Worm (Caenorhabditis elegans): ENCODE data around the gene pgap-2.
A peak's percentile ranks its signal among the peaks of the same experiment; 100 is the strongest.

pgap-2 gene

DNA sequence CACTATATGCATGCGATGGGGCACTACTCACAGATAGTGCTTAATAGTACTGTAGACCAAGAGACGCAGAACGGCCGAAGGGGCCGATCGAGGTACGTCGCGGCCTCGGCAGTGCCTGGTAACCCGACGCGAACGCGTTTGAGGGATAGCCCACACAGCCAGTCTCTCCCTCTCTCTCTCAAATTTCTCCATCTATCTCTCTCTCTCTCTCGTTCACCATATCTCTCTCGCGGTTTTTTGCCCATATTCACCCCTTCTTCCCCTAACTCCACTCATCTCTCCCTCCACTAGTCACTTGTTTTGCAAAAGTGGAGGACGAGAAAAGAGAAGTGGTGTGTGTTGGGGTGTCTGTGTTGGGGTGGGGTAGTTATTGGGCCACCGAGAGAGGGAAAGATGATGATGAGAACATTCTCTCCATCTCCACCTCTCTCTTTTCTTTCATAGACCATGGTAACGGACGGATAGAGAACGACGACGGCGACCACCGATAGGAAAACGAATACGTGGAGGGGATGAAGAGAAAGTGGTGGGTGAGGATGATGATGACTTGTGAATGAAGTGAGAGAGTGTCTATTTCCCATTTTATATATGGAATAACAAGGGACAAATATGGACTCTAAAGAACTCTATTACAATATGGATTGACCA is 38.4 kb upstream of the pgap-2 start (continued):
- TF ChIP-seq F23B12.7 (tag; optimal IDR thresholded peaks at IDR 0.05; ENCODE audit: insufficient read depth) (no peak), F49E8.2 (tag; optimal IDR thresholded peaks at IDR 0.05; ENCODE audit: insufficient read depth) (no peak), ceh-100 (GFP tag; IDR thresholded peaks at IDR 0.05) (no peak), F22D6.2 (tag; optimal IDR thresholded peaks at IDR 0.05) (no peak), hmg-1.2 (GFP tag; IDR thresholded peaks at IDR 0.05) (peak; percentile 54; the same call in 1 of the 2 replicates), nhr-90 (tag; optimal IDR thresholded peaks at IDR 0.05) (no peak), hlh-26 (GFP tag; conservative IDR thresholded peaks at IDR 0.05) (no peak), ceh-27 (GFP tag; optimal IDR thresholded peaks at IDR 0.05) (peak; percentile 86)

DNA sequence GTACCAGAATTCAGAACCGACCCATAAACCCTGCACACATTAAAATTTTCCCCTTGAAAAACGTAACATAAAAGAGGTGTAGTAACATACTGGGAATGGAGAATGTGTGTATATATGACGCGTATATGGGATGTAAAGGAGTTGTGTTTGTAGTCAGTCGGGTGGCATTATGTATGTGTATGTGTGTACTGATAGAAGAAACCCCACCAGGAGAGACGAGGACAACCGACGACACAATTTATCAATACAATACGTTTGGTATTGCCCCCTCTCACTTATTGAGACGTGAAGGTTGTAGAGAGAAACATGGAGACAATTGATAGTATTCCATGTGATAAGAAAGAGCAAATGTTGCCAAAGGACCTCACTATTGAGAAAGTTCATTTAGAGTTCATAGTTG is 37.2 kb upstream of the pgap-2 start:
- no peak for TF ChIP-seq T26A5.8 (tag; optimal IDR thresholded peaks at IDR 0.05)
- no peak for TF ChIP-seq ceh-27 (GFP tag; optimal IDR thresholded peaks at IDR 0.05)
- TF ChIP-seq tlf-1 (GFP tag; optimal IDR thresholded peaks at IDR 0.05): no peak
- TF ChIP-seq nhr-80 (tag; optimal IDR thresholded peaks at IDR 0.05): peak; percentile 23

DNA sequence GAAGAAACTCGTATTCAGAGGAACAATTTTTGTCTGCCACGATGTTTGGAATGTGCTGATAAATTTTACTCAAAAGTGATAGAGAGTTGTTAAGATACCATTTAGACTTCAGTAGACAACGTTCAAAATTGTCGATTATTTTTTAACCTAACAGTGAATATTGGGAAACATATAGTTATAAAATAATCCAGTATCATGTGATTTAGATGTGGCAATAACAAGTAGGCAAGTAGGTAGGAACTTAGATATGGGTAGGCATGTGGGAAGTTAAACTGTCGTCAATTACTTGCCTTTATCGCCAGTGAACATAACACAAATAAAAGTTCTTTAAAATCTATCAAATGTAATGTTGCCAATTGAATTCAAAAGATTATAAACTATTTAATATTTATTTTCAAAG is 33.8 kb upstream of the pgap-2 start, which contains the start of gene T23F11.11:
TSS of gene T23F11.11 (minus strand) at position 101 of the 400 bp plus-strand sequence.
- TF ChIP-seq nfyb-1 (GFP tag; IDR thresholded peaks at IDR 0.05): no peak
- no peak for TF ChIP-seq sdz-38 (tag; optimal IDR thresholded peaks at IDR 0.05)
- TF ChIP-seq egrh-3 (GFP tag; IDR thresholded peaks at IDR 0.05): no peak
- TF ChIP-seq F55B11.4 (tag; optimal IDR thresholded peaks at IDR 0.05; ENCODE audit: borderline replicate concordance, insufficient read depth): no peak
- no peak for TF ChIP-seq ZK185.1 (tag; optimal IDR thresholded peaks at IDR 0.05; ENCODE audit: poor library complexity, severe bottlenecking)
- no peak for TF ChIP-seq F22D6.2 (tag; optimal IDR thresholded peaks at IDR 0.05)
- TF ChIP-seq hmg-1.2 (GFP tag; IDR thresholded peaks at IDR 0.05): no peak
- TF ChIP-seq nhr-27 (tag; optimal IDR thresholded peaks at IDR 0.05): no peak
- no peak for TF ChIP-seq ztf-18 (tag; optimal IDR thresholded peaks at IDR 0.05)
- no peak for TF ChIP-seq somi-1 (GFP tag; optimal IDR thresholded peaks at IDR 0.05)
- no peak for TF ChIP-seq rpc-1 (optimal IDR thresholded peaks at IDR 0.05)
- no peak for TF ChIP-seq rpc-1 (tag; optimal IDR thresholded peaks at IDR 0.05)
- no peak for TF ChIP-seq F23B12.7 (tag; optimal IDR thresholded peaks at IDR 0.05; ENCODE audit: insufficient read depth)
- no peak for TF ChIP-seq hmg-20 (GFP tag; IDR thresholded peaks at IDR 0.05)
- no peak for TF ChIP-seq snpc-3.4 (tag; optimal IDR thresholded peaks at IDR 0.05)
- no peak for TF ChIP-seq ztf-6 (GFP tag; IDR thresholded peaks at IDR 0.05)
- no peak for TF ChIP-seq F57C9.4 (tag; optimal IDR thresholded peaks at IDR 0.05)
- TF ChIP-seq bed-1 (GFP tag; IDR thresholded peaks at IDR 0.05): no peak
- no peak for TF ChIP-seq nfya-2 (GFP tag; IDR thresholded peaks at IDR 0.05)
- no peak for TF ChIP-seq Y53G8AR.9 (GFP tag; conservative IDR thresholded peaks at IDR 0.05)
- TF ChIP-seq F49E8.2 (tag; optimal IDR thresholded peaks at IDR 0.05; ENCODE audit: insufficient read depth): no peak

DNA sequence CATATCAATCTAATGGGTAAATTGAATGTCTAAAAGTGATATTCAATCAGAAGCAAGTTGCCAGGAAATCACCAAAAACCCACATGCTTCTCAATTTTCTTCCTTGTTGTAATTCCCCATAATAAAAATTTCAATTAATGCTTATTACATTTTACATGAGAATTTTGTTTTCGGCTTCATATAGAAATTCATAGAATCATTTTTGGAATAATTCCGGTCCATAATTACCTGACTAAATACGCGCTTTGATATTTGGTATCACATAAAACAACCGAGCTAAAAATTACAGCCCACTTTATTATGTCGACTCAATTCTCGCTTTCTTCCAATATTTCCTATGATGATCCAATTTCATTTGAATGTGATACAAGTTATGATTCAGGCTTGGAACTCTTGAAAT is 33.4 kb upstream of the pgap-2 start, which contains the start of gene srg-13:
TSS of gene srg-13 (plus strand) at position 301 of the 400 bp plus-strand sequence.
- TF ChIP-seq cebp-1 (GFP tag; IDR thresholded peaks at IDR 0.05) (no peak), cebp-1 (tag; optimal IDR thresholded peaks at IDR 0.05) (no peak), ztf-6 (GFP tag; IDR thresholded peaks at IDR 0.05) (no peak), Y79H2A.3 (GFP tag; conservative IDR thresholded peaks at IDR 0.05) (no peak), egl-44 (GFP tag; IDR thresholded peaks at IDR 0.05) (no peak), F49E8.2 (tag; optimal IDR thresholded peaks at IDR 0.05; ENCODE audit: insufficient read depth) (no peak), hmg-20 (GFP tag; IDR thresholded peaks at IDR 0.05) (no peak), attf-6 (GFP tag; IDR thresholded peaks at IDR 0.05) (no peak), bed-2 (GFP tag; IDR thresholded peaks at IDR 0.05) (no peak), B0336.3 (GFP tag; IDR thresholded peaks at IDR 0.05) (no peak), B0019.2 (GFP tag; conservative IDR thresholded peaks at IDR 0.05) (no peak), snpc-1.3 (tag; optimal IDR thresholded peaks at IDR 0.05; ENCODE audit: insufficient read depth) (no peak)

Data from whole organism, young adult.